Worm (Caenorhabditis elegans) whole organism, L1 larva: ENCODE data around the gene C34F6.10.
A peak's percentile ranks its signal among the peaks of the same experiment; 100 is the strongest.

Source experiments
- C16A3.4 ChIP-seq: fragments of 150-350 bp; optimal IDR thresholded peaks from 2 replicates; lab custom pipeline; 2014; ENCODE audit warnings: missing biosample characterization, missing genetic modification characterization
- Y116A8C.19 ChIP-seq: sonication (generic microtip); optimal IDR thresholded peaks from 2 replicates; lab custom pipeline; 2016; ENCODE audit warnings: missing compliant biosample characterization, missing genetic modification characterization, borderline replicate concordance
- aha-1 ChIP-seq: fragments of 150-350 bp; optimal IDR thresholded peaks from 2 replicates; lab custom pipeline; 2014; ENCODE audit warnings: missing biosample characterization, missing genetic modification characterization
- aly-2 ChIP-seq: fragments of 150-350 bp; optimal IDR thresholded peaks from 2 replicates; lab custom pipeline; 2014; ENCODE audit warnings: missing biosample characterization, missing genetic modification characterization
- blmp-1 ChIP-seq: fragments of 150-350 bp; optimal IDR thresholded peaks from 2 replicates; lab custom pipeline; 2014; ENCODE audit warnings: missing biosample characterization, missing genetic modification characterization
- ces-1 ChIP-seq: fragments of 150-350 bp; optimal IDR thresholded peaks from 2 replicates; lab custom pipeline; 2014; ENCODE audit warnings: missing biosample characterization, missing genetic modification reagents, missing genetic modification characterization
- dpl-1 ChIP-seq, 3 experiments: fragments of 150-350 bp in 2 of 3; sonication (generic microtip) in 1 of 3; optimal IDR thresholded peaks; 2 replicates each; lab custom pipeline; 2014 to 2017; ENCODE audit warnings: missing biosample characterization in 3 of 3, missing genetic modification characterization in 3 of 3, missing genetic modification reagents in 3 of 3
- efl-1 ChIP-seq, 4 experiments: fragments of 150-350 bp; optimal IDR thresholded peaks in 3 of 4; peaks in 1 of 4; 1 replicate in 1 of 4; 2 replicates in 3 of 4; lab custom pipeline; 2014; ENCODE audit warnings: missing biosample characterization in 2 of 4, missing genetic modification characterization in 2 of 4, missing genetic modification reagents in 2 of 4
- efl-3 ChIP-seq: fragments of 200-800 bp; sonication (Bioruptor generic); optimal IDR thresholded peaks from 2 replicates; lab custom pipeline; 2018; ENCODE audit warnings: mild to moderate bottlenecking, missing genetic modification characterization, missing compliant biosample characterization
- egl-27 ChIP-seq, 2 experiments: fragments of 150-350 bp in 1 of 2; sonication (generic microtip); optimal IDR thresholded peaks; 3 replicates each; lab custom pipeline; 2017 to 2018; ENCODE audit warnings: missing biosample characterization in 2 of 2, missing genetic modification characterization in 2 of 2, missing genetic modification reagents in 2 of 2
- elt-2 ChIP-seq: sonication (generic microtip); optimal IDR thresholded peaks from 2 replicates; lab custom pipeline; 2016; ENCODE audit warnings: missing genetic modification characterization, mild to moderate bottlenecking, inconsistent platforms, missing compliant biosample characterization, missing genetic modification reagents
- fkh-10 ChIP-seq: sonication (generic microtip); optimal IDR thresholded peaks from 2 replicates; lab custom pipeline; 2017; ENCODE audit warnings: missing biosample characterization, missing genetic modification reagents, missing genetic modification characterization
- fkh-8 ChIP-seq: sonication (generic microtip); optimal IDR thresholded peaks from 2 replicates; lab custom pipeline; 2016; ENCODE audit warnings: mild to moderate bottlenecking, missing genetic modification characterization, missing compliant biosample characterization
- fos-1 ChIP-seq: fragments of 150-350 bp; optimal IDR thresholded peaks from 2 replicates; lab custom pipeline; 2014; ENCODE audit warnings: missing biosample characterization, missing genetic modification characterization
- grh-1 ChIP-seq: fragments of 200-800 bp; sonication (Bioruptor generic); IDR thresholded peaks from 2 replicates; pipeline ENCODE4 v1.3.6; 2022; ENCODE audit warnings: missing genetic modification reagents, missing genetic modification characterization, missing compliant biosample characterization
- hlh-4 ChIP-seq: sonication (generic microtip); optimal IDR thresholded peaks from 2 replicates; lab custom pipeline; 2016; ENCODE audit warnings: mild to moderate bottlenecking, missing genetic modification characterization, missing compliant biosample characterization
- hpl-2 ChIP-seq: fragments of 150-350 bp; optimal IDR thresholded peaks from 2 replicates; lab custom pipeline; 2014; ENCODE audit warnings: missing biosample characterization, missing genetic modification reagents, missing genetic modification characterization
- irx-1 ChIP-seq: sonication (generic microtip); optimal IDR thresholded peaks from 2 replicates; lab custom pipeline; 2016; ENCODE audit warnings: missing genetic modification characterization, missing compliant biosample characterization
- lin-14 ChIP-seq: fragments of 200-800 bp; sonication (Bioruptor generic); optimal IDR thresholded peaks from 2 replicates; lab custom pipeline; 2018; ENCODE audit warnings: mild to moderate bottlenecking, missing genetic modification characterization, moderate library complexity, missing compliant biosample characterization
- lir-3 ChIP-seq: sonication (generic microtip); optimal IDR thresholded peaks from 2 replicates; lab custom pipeline; 2016; ENCODE audit warnings: mild to moderate bottlenecking, missing genetic modification characterization, moderate library complexity, missing compliant biosample characterization; ENCODE audit not compliant: poor library complexity
- mdl-1 ChIP-seq, 2 experiments: fragments of 150-350 bp; optimal IDR thresholded peaks; 2 replicates each; lab custom pipeline; 2014 to 2017; ENCODE audit warnings: missing biosample characterization in 2 of 2, missing genetic modification characterization in 2 of 2, inconsistent platforms in 1 of 2
- mef-2 ChIP-seq: fragments of 150-350 bp; optimal IDR thresholded peaks from 2 replicates; lab custom pipeline; 2014; ENCODE audit warnings: missing biosample characterization, missing genetic modification characterization
- nhr-19 ChIP-seq: fragments of 200-800 bp; sonication (Bioruptor generic); conservative IDR thresholded peaks from 2 replicates; pipeline ENCODE4 v1.3.6; 2022; ENCODE audit warnings: missing genetic modification characterization, missing compliant biosample characterization
- nhr-20 ChIP-seq: sonication (generic microtip); optimal IDR thresholded peaks from 2 replicates; lab custom pipeline; 2016; ENCODE audit warnings: mild to moderate bottlenecking, missing genetic modification characterization, missing compliant biosample characterization
- nhr-237 ChIP-seq: fragments of 150-350 bp; optimal IDR thresholded peaks from 2 replicates; lab custom pipeline; 2014; ENCODE audit warnings: missing biosample characterization, missing genetic modification characterization
- nhr-28 ChIP-seq: fragments of 150-350 bp; optimal IDR thresholded peaks from 2 replicates; lab custom pipeline; 2014; ENCODE audit warnings: missing biosample characterization, missing genetic modification characterization
- nhr-76 ChIP-seq: sonication (generic microtip); optimal IDR thresholded peaks from 2 replicates; lab custom pipeline; 2017; ENCODE audit warnings: missing biosample characterization, missing genetic modification characterization
- nhr-85 ChIP-seq: sonication (generic microtip); peaks from one replicate; lab custom pipeline; 2016; ENCODE audit warnings: missing genetic modification characterization, inconsistent platforms, missing compliant biosample characterization
- pag-3 ChIP-seq: sonication (generic microtip); optimal IDR thresholded peaks from 2 replicates; lab custom pipeline; 2017; ENCODE audit warnings: missing genetic modification characterization, mild to moderate bottlenecking, missing compliant biosample characterization, antibody characterized with exemption, borderline replicate concordance; ENCODE audit not compliant: insufficient read depth
- rnt-1 ChIP-seq: sonication (generic microtip); optimal IDR thresholded peaks from 2 replicates; lab custom pipeline; 2016; ENCODE audit warnings: mild to moderate bottlenecking, missing genetic modification characterization, moderate library complexity, missing compliant biosample characterization
- sox-4 ChIP-seq: sonication (generic microtip); optimal IDR thresholded peaks from 2 replicates; lab custom pipeline; 2016; ENCODE audit warnings: missing genetic modification characterization, missing compliant biosample characterization
- sptf-1 ChIP-seq: fragments of 150-350 bp; optimal IDR thresholded peaks from 2 replicates; lab custom pipeline; 2014; ENCODE audit warnings: missing biosample characterization, missing genetic modification characterization
- swsn-7 ChIP-seq: sonication (generic microtip); optimal IDR thresholded peaks from 2 replicates; lab custom pipeline; 2016; ENCODE audit warnings: missing genetic modification characterization, missing compliant biosample characterization
- tbx-2 ChIP-seq: sonication (generic microtip); optimal IDR thresholded peaks from 2 replicates; lab custom pipeline; 2016; ENCODE audit warnings: missing genetic modification characterization, missing compliant biosample characterization
- zip-4 ChIP-seq: fragments of 200-800 bp; sonication (Bioruptor generic); optimal IDR thresholded peaks from 2 replicates; lab custom pipeline; 2018; ENCODE audit warnings: mild to moderate bottlenecking, missing genetic modification characterization, moderate library complexity, missing compliant biosample characterization

C34F6.10 gene

ce11 chrX:11240585-11241115, at the start of gene C34F6.10:
C34F6.10 (minus strand) TSS chrX:11240635.
- TF ChIP-seq lin-14 (GFP tag; lab: Kevin White, UChicago) (peak; percentile 60), lir-3 (no peak), efl-1 (optimal IDR thresholded peaks at IDR 0.05; lab: Kevin White, UChicago) (no peak), efl-1 (GFP tag; optimal IDR thresholded peaks at IDR 0.05 in 1 of 2; lab: Kevin White, UChicago) (peak in 1 of 2 experiments; percentile 67)

- no peak for TF ChIP-seq blmp-1 (tag; lab: Kevin White, UChicago)
- TF ChIP-seq dpl-1 (GFP tag; optimal IDR thresholded peaks at IDR 0.05; lab: Kevin White, UChicago) = no peak
- TF ChIP-seq elt-2 (tag; lab: Kevin White, UChicago) = peak; percentile 53
- no peak for TF ChIP-seq mdl-1 (tag; optimal IDR thresholded peaks at IDR 0.05; lab: Kevin White, UChicago)
- TF ChIP-seq, all 84 proteins: peak for 1
Measured at ce11 chrX:11289925-11290324, 49.5 kb upstream of the C34F6.10 start.

- TF ChIP-seq irx-1 (tag; lab: Kevin White, UChicago) (no peak), lin-14 (GFP tag; lab: Kevin White, UChicago) (peak; percentile 62), rnt-1 (tag; lab: Kevin White, UChicago) (peak; percentile 17), pag-3 (tag; lab: Kevin White, UChicago) (peak; percentile 37), nhr-85 (tag; lab: Kevin White, UChicago) (peak; percentile 24), egl-27 (tag; optimal IDR thresholded peaks at IDR 0.05; lab: Kevin White, UChicago) (no peak)
Measured at ce11 chrX:11287617-11288016, 47.2 kb upstream of the C34F6.10 start, which contains the start of gene F38B2.4. F38B2.4 (minus strand) TSS chrX:11287717.

- TF ChIP-seq zip-4 (GFP tag; lab: Kevin White, UChicago) (no peak), aly-2 (tag; lab: Kevin White, UChicago) (no peak), aha-1 (no peak), ces-1 (GFP tag; lab: Kevin White, UChicago) (no peak), tbx-2 (tag; lab: Kevin White, UChicago) (no peak), hpl-2 (no peak), grh-1 (no peak), hlh-4 (tag; lab: Kevin White, UChicago) (no peak), nhr-19 (GFP tag; lab: Robert Waterston, UW) (no peak), fos-1 (tag; lab: Kevin White, UChicago) (no peak), Y116A8C.19 (no peak), fkh-8 (tag; lab: Kevin White, UChicago) (no peak), efl-3 (no peak), mef-2 (no peak), swsn-7 (tag; lab: Kevin White, UChicago) (no peak), C16A3.4 (tag; lab: Kevin White, UChicago) (no peak), fkh-10 (GFP tag; lab: Kevin White, UChicago) (no peak), nhr-76 (tag; lab: Kevin White, UChicago) (no peak), nhr-20 (tag; lab: Kevin White, UChicago) (no peak), nhr-237 (no peak)
Measured at ce11 chrX:11286246-11286645, 45.8 kb upstream of the C34F6.10 start, which contains the start of gene F38B2.3. F38B2.3 (minus strand) TSS chrX:11286346.

- TF ChIP-seq sptf-1 (no peak), nhr-237 (no peak), sox-4 (no peak), nhr-28 (no peak)
Measured at ce11 chrX:11281148-11281547, 40.7 kb upstream of the C34F6.10 start, which contains the start of gene F38B2.6. F38B2.6 (minus strand) TSS chrX:11281248.
